Worm (Caenorhabditis elegans): Measurements from ENCODE around the gene C05G5.5.
A peak's percentile ranks its signal among the peaks of the same experiment; 100 is the strongest.

Gene C05G5.5

DNA sequence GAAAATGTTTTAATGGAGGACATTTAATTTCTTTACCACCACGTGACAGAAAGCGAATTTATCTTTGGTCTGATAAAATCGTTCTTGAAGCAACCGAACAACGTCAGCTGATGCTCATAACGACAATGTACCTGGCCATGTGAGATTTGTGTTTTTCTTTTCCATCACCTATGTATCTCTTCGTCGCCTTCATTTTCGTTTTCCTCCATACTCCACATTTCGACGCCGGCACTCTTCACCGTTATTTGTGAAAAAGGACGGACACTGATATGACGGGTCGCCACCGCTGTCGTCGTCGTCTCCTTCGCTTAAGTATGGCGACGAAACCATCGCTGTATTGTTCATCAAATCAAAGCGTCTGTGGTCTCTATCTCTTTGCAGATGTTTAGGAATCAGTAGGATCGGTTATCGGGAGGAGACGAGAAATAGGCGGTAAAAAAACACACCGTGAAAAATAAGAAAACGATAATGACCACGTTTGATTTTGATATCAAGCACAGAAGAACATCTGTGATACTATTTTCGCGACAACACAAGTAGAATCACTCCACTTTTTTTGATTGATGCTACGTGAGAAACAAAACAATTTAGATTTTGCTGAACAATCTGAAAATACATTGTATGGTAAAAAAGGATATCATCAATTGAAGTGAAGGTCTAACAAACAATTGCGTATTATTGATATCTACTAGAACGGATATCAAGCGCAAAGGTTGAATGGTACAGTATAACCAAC is 26.1 kb upstream of the C05G5.5 start:
- TF ChIP-seq sea-1 (GFP tag; conservative IDR thresholded peaks at IDR 0.05) = no peak
- no peak for TF ChIP-seq ceh-36 (tag; optimal IDR thresholded peaks at IDR 0.05)
- no peak for TF ChIP-seq hmg-4 (GFP tag; optimal IDR thresholded peaks at IDR 0.05)
- TF ChIP-seq B0310.2 (tag; optimal IDR thresholded peaks at IDR 0.05) = no peak
- TF ChIP-seq flt-1 (GFP tag; IDR thresholded peaks at IDR 0.05) = no peak
- TF ChIP-seq ceh-13 (GFP tag; optimal IDR thresholded peaks at IDR 0.05) = no peak
- no peak for TF ChIP-seq ets-7 (tag; optimal IDR thresholded peaks at IDR 0.05)
- TF ChIP-seq tra-4 (tag; optimal IDR thresholded peaks at IDR 0.05) = no peak
- no peak for TF ChIP-seq hmbx-1 (tag; optimal IDR thresholded peaks at IDR 0.05)
- no peak for TF ChIP-seq F13C5.2 (tag; optimal IDR thresholded peaks at IDR 0.05)
- no peak for TF ChIP-seq ama-1 (optimal IDR thresholded peaks at IDR 0.05)

ce11 chrX:14783434-14784142 is 22.7 kb upstream of the C05G5.5 start:
- TF ChIP-seq ama-1 (optimal IDR thresholded peaks at IDR 0.05) (no peak), F13C5.2 (tag; optimal IDR thresholded peaks at IDR 0.05) (no peak), scrt-1 (GFP tag; IDR thresholded peaks at IDR 0.05) (no peak), pes-1 (GFP tag; IDR thresholded peaks at IDR 0.05) (no peak), tra-4 (tag; optimal IDR thresholded peaks at IDR 0.05) (no peak), tbx-11 (GFP tag; IDR thresholded peaks at IDR 0.05) (no peak), aly-1 (tag; optimal IDR thresholded peaks at IDR 0.05) (no peak), hnd-1 (tag; optimal IDR thresholded peaks at IDR 0.05) (no peak), ceh-36 (tag; optimal IDR thresholded peaks at IDR 0.05) (no peak), flt-1 (GFP tag; IDR thresholded peaks at IDR 0.05) (no peak), hmg-4 (GFP tag; optimal IDR thresholded peaks at IDR 0.05) (no peak)

DNA sequence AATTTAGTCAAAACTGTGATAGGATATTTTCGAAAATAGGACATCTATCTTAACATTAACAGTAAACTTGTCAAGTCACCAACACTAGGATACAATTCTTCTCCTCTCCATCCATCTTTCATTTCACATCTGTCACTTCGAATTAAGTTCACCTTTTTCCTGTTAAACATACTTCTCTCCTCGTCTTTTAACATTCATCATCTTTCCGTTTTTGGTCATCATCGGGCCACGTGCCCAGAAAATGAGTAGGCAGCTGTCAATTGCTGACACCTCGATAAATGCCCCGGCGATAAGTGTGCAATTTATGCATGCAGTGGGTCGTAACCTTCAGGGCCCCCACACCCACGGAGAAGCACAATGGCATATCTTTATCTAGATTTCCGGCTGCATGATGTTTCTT is 19.3 kb upstream of the C05G5.5 start:
- TF ChIP-seq scrt-1 (GFP tag; IDR thresholded peaks at IDR 0.05) (no peak), aly-1 (tag; optimal IDR thresholded peaks at IDR 0.05) (no peak), sea-1 (GFP tag; conservative IDR thresholded peaks at IDR 0.05) (no peak), ets-7 (tag; optimal IDR thresholded peaks at IDR 0.05) (no peak), ama-1 (optimal IDR thresholded peaks at IDR 0.05) (no peak), F13C5.2 (tag; optimal IDR thresholded peaks at IDR 0.05) (no peak), pes-1 (GFP tag; IDR thresholded peaks at IDR 0.05) (no peak), tra-4 (tag; optimal IDR thresholded peaks at IDR 0.05) (no peak), ceh-13 (GFP tag; optimal IDR thresholded peaks at IDR 0.05) (no peak), tbx-37 (GFP tag; conservative IDR thresholded peaks at IDR 0.05) (no peak)

ce11 chrX:14778112-14778511 is 17.2 kb upstream of the C05G5.5 start:
- TF ChIP-seq scrt-1 (GFP tag; IDR thresholded peaks at IDR 0.05) (no peak), tbx-37 (GFP tag; conservative IDR thresholded peaks at IDR 0.05) (no peak), flt-1 (GFP tag; IDR thresholded peaks at IDR 0.05) (no peak), ama-1 (optimal IDR thresholded peaks at IDR 0.05) (no peak), F13C5.2 (tag; optimal IDR thresholded peaks at IDR 0.05) (no peak)

- TF ChIP-seq tbx-37 (GFP tag; conservative IDR thresholded peaks at IDR 0.05) (no peak), hmg-4 (GFP tag; optimal IDR thresholded peaks at IDR 0.05) (peak; percentile 29)
Observed at ce11 chrX:14776312-14776711, 15.4 kb upstream of the C05G5.5 start.

- no peak for TF ChIP-seq scrt-1 (GFP tag; IDR thresholded peaks at IDR 0.05)
- no peak for TF ChIP-seq pes-1 (GFP tag; IDR thresholded peaks at IDR 0.05)
- no peak for TF ChIP-seq flt-1 (GFP tag; IDR thresholded peaks at IDR 0.05)
- TF ChIP-seq tra-4 (tag; optimal IDR thresholded peaks at IDR 0.05) = no peak
- TF ChIP-seq ceh-36 (tag; optimal IDR thresholded peaks at IDR 0.05) = no peak
Observed at ce11 chrX:14775222-14775621, 14.3 kb upstream of the C05G5.5 start.

ce11 chrX:14773238-14773637 is 12.3 kb upstream of the C05G5.5 start, which contains the start of gene unc-3:
Gene unc-3 (plus strand): TSS chrX:14773538.
- TF ChIP-seq hmbx-1 (tag; optimal IDR thresholded peaks at IDR 0.05) = no peak
- no peak for TF ChIP-seq hnd-1 (tag; optimal IDR thresholded peaks at IDR 0.05)
- no peak for TF ChIP-seq tbx-37 (GFP tag; conservative IDR thresholded peaks at IDR 0.05)
- TF ChIP-seq pes-1 (GFP tag; IDR thresholded peaks at IDR 0.05) = no peak
- no peak for TF ChIP-seq B0310.2 (tag; optimal IDR thresholded peaks at IDR 0.05)
- no peak for TF ChIP-seq ceh-13 (GFP tag; optimal IDR thresholded peaks at IDR 0.05)
- TF ChIP-seq ama-1 (optimal IDR thresholded peaks at IDR 0.05) = no peak
- no peak for TF ChIP-seq hmg-4 (GFP tag; optimal IDR thresholded peaks at IDR 0.05)
- no peak for TF ChIP-seq aly-1 (tag; optimal IDR thresholded peaks at IDR 0.05)

DNA sequence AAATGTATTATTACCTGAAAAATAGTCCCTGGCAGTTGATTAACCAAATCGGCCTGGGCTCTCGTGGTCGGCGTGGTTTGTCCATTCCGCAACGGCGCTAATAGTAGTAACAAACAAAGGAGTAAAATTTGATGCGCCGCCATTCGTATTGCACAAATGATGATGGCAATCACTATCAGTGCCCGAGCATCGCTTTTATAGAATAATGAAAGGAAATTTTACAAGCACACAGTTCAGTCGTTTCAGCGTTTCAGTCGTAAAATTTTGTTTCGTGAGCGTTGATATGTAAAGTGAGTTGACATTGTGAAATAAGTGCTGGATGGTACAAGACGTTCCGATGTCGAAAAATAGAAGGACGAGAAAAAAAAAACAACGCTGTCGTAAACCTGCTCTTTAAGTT is 10.8 kb upstream of the C05G5.5 start, which contains the start of gene Y16B4A.2:
Y16B4A.2 (minus strand) TSS at position 170 of the 400 bp plus-strand sequence.
- TF ChIP-seq aly-1 (tag; optimal IDR thresholded peaks at IDR 0.05) (no peak), sea-1 (GFP tag; conservative IDR thresholded peaks at IDR 0.05) (no peak), flt-1 (GFP tag; IDR thresholded peaks at IDR 0.05) (no peak), tbx-11 (GFP tag; IDR thresholded peaks at IDR 0.05) (no peak), ets-7 (tag; optimal IDR thresholded peaks at IDR 0.05) (no peak), hnd-1 (tag; optimal IDR thresholded peaks at IDR 0.05) (no peak), ceh-36 (tag; optimal IDR thresholded peaks at IDR 0.05) (no peak), ama-1 (optimal IDR thresholded peaks at IDR 0.05) (no peak), pes-1 (GFP tag; IDR thresholded peaks at IDR 0.05) (no peak)

Measured in whole organism, early embryonic.